Fruit fly (Drosophila melanogaster): ENCODE results near the gene Argk2.
A peak's percentile ranks its signal among the peaks of the same experiment; 100 is the strongest.

The Argk2 gene

DNA sequence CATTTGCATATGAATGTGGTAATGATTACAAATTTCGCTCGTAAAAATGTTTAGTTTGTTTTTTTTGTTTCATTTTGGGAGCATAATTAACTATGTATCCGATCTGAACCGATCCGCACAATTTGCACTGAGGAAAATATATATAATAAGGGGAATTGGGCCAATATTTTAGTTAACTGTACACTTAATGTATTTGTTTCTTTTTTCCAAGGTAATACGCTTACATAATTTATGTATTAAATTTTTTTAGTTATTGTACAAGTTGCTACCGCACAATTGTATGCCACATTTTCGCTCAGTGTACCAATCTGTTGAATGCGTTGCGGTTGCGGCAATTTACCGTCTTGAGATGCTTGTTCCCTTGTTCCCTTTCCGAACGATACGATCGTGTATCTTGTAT lies 21.6 kb upstream of the Argk2 start (continued):
- TF ChIP-seq wor (GFP tag; IDR thresholded peaks at IDR 0.05) (peak; percentile 82), scrt (GFP tag; optimal IDR thresholded peaks at IDR 0.05) (peak; percentile 70), tgo (GFP tag; IDR thresholded peaks at IDR 0.05) (peak; percentile 90), CG10654 (GFP tag; optimal IDR thresholded peaks at IDR 0.05) (peak; percentile 65), CG2875 (GFP tag; optimal IDR thresholded peaks at IDR 0.05) (peak; percentile 75), klu (GFP tag; IDR thresholded peaks at IDR 0.05) (peak; percentile 78), pho (GFP tag; optimal IDR thresholded peaks at IDR 0.05) (peak; percentile 63), nom (GFP tag; optimal IDR thresholded peaks at IDR 0.05) (no peak), Meics (GFP tag; optimal IDR thresholded peaks at IDR 0.05) (peak; percentile 74), fd96Cb (tag; optimal IDR thresholded peaks at IDR 0.05) (peak; percentile 88), Dref (GFP tag; IDR thresholded peaks at IDR 0.05) (no peak), B-H2 (GFP tag; optimal IDR thresholded peaks at IDR 0.05) (no peak), HHEX (GFP tag; optimal IDR thresholded peaks at IDR 0.05) (peak; percentile 70), Fer1 (GFP tag; optimal IDR thresholded peaks at IDR 0.05) (peak; percentile 77), zf30C (GFP tag; optimal IDR thresholded peaks at IDR 0.05) (peak; percentile 59), CG8089 (GFP tag; optimal IDR thresholded peaks at IDR 0.05) (peak; percentile 75), ham (GFP tag; IDR thresholded peaks at IDR 0.05) (0 out of 2 replicates have a peak, but pooled peaks have one; percentile 44), ewg (GFP tag; optimal IDR thresholded peaks at IDR 0.05) (peak; percentile 72), Xrp1 (GFP tag; IDR thresholded peaks at IDR 0.05) (peak; percentile 91), pum (GFP tag; optimal IDR thresholded peaks at IDR 0.05) (peak; percentile 79), Hmr (GFP tag; optimal IDR thresholded peaks at IDR 0.05) (peak; percentile 68), CG4282 (GFP tag; optimal IDR thresholded peaks at IDR 0.05) (peak; percentile 45), corto (GFP tag; optimal IDR thresholded peaks at IDR 0.05) (no peak), chinmo (GFP tag; IDR thresholded peaks at IDR 0.05; ENCODE audit: partially characterized antibody) (no peak), sens-2 (GFP tag; IDR thresholded peaks at IDR 0.05) (peak; percentile 90), HmgZ (tag; optimal IDR thresholded peaks at IDR 0.05) (peak; percentile 64), pita (GFP tag; optimal IDR thresholded peaks at IDR 0.05) (no peak), so (GFP tag; IDR thresholded peaks at IDR 0.05) (peak; percentile 88), Sry-δ (GFP tag; optimal IDR thresholded peaks at IDR 0.05) (peak; percentile 37), ken (GFP tag; IDR thresholded peaks at IDR 0.05) (peak; percentile 88), gcm2 (GFP tag; optimal IDR thresholded peaks at IDR 0.05) (peak; percentile 75), CG7839 (tag; optimal IDR thresholded peaks at IDR 0.05) (peak; percentile 93), Sry-β (GFP tag; optimal IDR thresholded peaks at IDR 0.05) (no peak), HmgD (GFP tag; optimal IDR thresholded peaks at IDR 0.05) (no peak), CG11093 (GFP tag; IDR thresholded peaks at IDR 0.05) (peak; percentile 91), Pdp1 (GFP tag; optimal IDR thresholded peaks at IDR 0.05) (peak; percentile 85 to 88), CG1647 (GFP tag; optimal IDR thresholded peaks at IDR 0.05) (peak; percentile 78), grau (tag; optimal IDR thresholded peaks at IDR 0.05) (peak; percentile 84), CG15269 (tag; optimal IDR thresholded peaks at IDR 0.05) (peak; percentile 84), CG17829 (tag; optimal IDR thresholded peaks at IDR 0.05) (peak; percentile 87), Ets65A (GFP tag) (peak; percentile 89), Stat92E (GFP tag; optimal IDR thresholded peaks at IDR 0.05) (no peak), CG3838 (GFP tag; optimal IDR thresholded peaks at IDR 0.05) (peak; percentile 53), E2f1 (GFP tag; IDR thresholded peaks at IDR 0.05) (peak; percentile 80), pnt (GFP tag; optimal IDR thresholded peaks at IDR 0.05) (peak; percentile 68), Rx (GFP tag; IDR thresholded peaks at IDR 0.05) (peak; percentile 76), CG6254 (GFP tag; optimal IDR thresholded peaks at IDR 0.05) (peak; percentile 64), sqz (GFP tag; optimal IDR thresholded peaks at IDR 0.05) (peak; percentile 80), H2.0 (GFP tag; IDR thresholded peaks at IDR 0.05) (peak; percentile 89), HLH54F (GFP tag; optimal IDR thresholded peaks at IDR 0.05) (peak; percentile 77), CG8478 (optimal IDR thresholded peaks at IDR 0.05) (no peak), kay (GFP tag; optimal IDR thresholded peaks at IDR 0.05) (peak; percentile 65)
